Fruit fly (Drosophila melanogaster): Measurements from ENCODE around the gene CG6769.

The CG6769 gene

DNA sequence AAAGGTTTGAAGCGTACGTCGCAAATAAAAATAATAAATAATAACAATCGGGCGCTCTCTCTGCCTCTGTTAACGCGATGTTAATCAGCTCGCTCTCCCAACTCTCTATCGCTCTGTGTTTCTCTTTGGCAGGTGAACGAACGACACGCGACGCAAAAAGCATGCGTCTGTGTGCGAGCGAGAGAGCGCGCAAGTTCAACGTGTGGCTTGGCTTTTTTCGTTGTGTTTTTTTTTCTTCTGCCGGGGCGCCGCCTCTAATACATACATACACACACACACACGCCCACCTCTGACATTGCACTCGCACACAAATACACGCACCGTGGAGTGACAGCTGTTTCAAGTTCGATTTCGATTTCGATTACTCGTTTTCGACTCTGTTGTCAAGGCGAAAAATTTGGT, 17.8 kb downstream of the CG6769 start (continued):
- TF ChIP-seq CG10543 (GFP tag; optimal IDR thresholded peaks at IDR 0.05) (peak; percentile 21), cg (GFP tag; optimal IDR thresholded peaks at IDR 0.05) (peak; percentile 91), nmo (GFP tag; optimal IDR thresholded peaks at IDR 0.05) (no peak), CG13287 (GFP tag; IDR thresholded peaks at IDR 0.05; ENCODE audit: partially characterized antibody) (peak; percentile 35; the same call in 1 of the 2 replicates), gem (tag; optimal IDR thresholded peaks at IDR 0.05) (no peak), CG14667 (GFP tag; IDR thresholded peaks at IDR 0.05) (no peak), lilli (GFP tag; optimal IDR thresholded peaks at IDR 0.05) (no peak), chinmo (GFP tag; IDR thresholded peaks at IDR 0.05; ENCODE audit: partially characterized antibody) (peak; percentile 96), Ptx1 (GFP tag; IDR thresholded peaks at IDR 0.05) (no peak), tx (GFP tag; optimal IDR thresholded peaks at IDR 0.05) (no peak), E2f1 (GFP tag; IDR thresholded peaks at IDR 0.05) (no peak), dmrt11E (tag; optimal IDR thresholded peaks at IDR 0.05) (no peak), CG7372 (GFP tag; IDR thresholded peaks at IDR 0.05) (no peak), CG32767 (GFP tag; IDR thresholded peaks at IDR 0.05) (peak; percentile 45; the same call in 1 of the 2 replicates), CG15601 (tag; optimal IDR thresholded peaks at IDR 0.05) (no peak), Myb (GFP tag; optimal IDR thresholded peaks at IDR 0.05) (no peak), gt (GFP tag; IDR thresholded peaks at IDR 0.05) (no peak), esg (GFP tag; conservative IDR thresholded peaks at IDR 0.05) (no peak), ind (GFP tag; optimal IDR thresholded peaks at IDR 0.05) (no peak)

DNA sequence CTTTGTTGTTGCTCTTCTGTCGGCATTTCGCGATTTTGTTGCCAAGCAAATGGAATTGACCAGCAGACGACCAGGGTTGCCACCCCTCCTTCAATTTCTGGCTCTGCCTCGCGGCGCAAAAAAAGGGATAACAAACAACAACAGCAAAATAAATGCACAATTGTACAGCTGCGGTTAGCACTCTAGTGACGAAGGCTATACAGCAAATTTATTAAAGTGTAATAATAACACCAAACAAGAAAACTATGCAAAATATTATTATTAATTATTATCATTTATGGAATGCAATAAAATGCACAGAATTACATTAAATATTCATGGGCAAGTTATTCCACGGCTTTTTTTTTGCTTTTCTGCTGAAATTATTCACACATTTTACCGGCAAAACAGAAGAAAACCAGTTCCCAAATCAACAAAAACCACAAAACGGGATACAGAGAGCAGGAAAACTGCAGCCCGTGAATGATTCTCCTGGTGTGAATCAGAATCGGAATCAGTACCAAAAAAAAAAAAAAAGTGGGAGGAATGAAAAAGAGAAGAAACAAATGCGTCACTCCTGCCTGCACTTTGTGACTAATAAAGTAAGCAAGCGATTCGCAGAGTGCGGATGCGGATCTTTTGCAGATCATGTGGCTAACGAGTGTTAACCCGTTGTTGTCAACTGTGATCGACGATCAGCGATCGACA, 18.6 kb downstream of the CG6769 start:
- TF ChIP-seq mam (GFP tag; optimal IDR thresholded peaks at IDR 0.05), result no peak
- peak; percentile 65 for TF ChIP-seq lbe (GFP tag; optimal IDR thresholded peaks at IDR 0.05)
- TF ChIP-seq CG3995 (GFP tag; optimal IDR thresholded peaks at IDR 0.05), result no peak
- TF ChIP-seq Bteb2 (GFP tag; optimal IDR thresholded peaks at IDR 0.05), result no peak
- peak; percentile 10 for TF ChIP-seq gem (tag; optimal IDR thresholded peaks at IDR 0.05)
- no peak for TF ChIP-seq sqz (GFP tag; optimal IDR thresholded peaks at IDR 0.05)
- TF ChIP-seq nom (GFP tag; optimal IDR thresholded peaks at IDR 0.05), result peak; percentile 77
- peak; percentile 11; the same call in 1 of the 3 replicates for TF ChIP-seq row (GFP tag; IDR thresholded peaks at IDR 0.05)
- TF ChIP-seq psq (GFP tag; optimal IDR thresholded peaks at IDR 0.05), result no peak
- peak in 1 of 2 experiments; percentile 7 for TF ChIP-seq Hr51 (GFP tag; optimal IDR thresholded peaks at IDR 0.05)
- TF ChIP-seq CG14441 (GFP tag; IDR thresholded peaks at IDR 0.05), result no peak
- no peak for TF ChIP-seq jing (GFP tag; optimal IDR thresholded peaks at IDR 0.05)
- peak; percentile 3 for TF ChIP-seq CG11504 (tag; optimal IDR thresholded peaks at IDR 0.05)
- TF ChIP-seq br (optimal IDR thresholded peaks at IDR 0.05), result no peak
- peak; percentile 36; the same call in 1 of the 2 replicates for TF ChIP-seq Drgx (GFP tag; IDR thresholded peaks at IDR 0.05)
- TF ChIP-seq CG4424 (GFP tag; optimal IDR thresholded peaks at IDR 0.05), result no peak
- peak in 1 of 2 experiments; percentile 38 for TF ChIP-seq bsh (GFP tag; optimal IDR thresholded peaks at IDR 0.05)

DNA sequence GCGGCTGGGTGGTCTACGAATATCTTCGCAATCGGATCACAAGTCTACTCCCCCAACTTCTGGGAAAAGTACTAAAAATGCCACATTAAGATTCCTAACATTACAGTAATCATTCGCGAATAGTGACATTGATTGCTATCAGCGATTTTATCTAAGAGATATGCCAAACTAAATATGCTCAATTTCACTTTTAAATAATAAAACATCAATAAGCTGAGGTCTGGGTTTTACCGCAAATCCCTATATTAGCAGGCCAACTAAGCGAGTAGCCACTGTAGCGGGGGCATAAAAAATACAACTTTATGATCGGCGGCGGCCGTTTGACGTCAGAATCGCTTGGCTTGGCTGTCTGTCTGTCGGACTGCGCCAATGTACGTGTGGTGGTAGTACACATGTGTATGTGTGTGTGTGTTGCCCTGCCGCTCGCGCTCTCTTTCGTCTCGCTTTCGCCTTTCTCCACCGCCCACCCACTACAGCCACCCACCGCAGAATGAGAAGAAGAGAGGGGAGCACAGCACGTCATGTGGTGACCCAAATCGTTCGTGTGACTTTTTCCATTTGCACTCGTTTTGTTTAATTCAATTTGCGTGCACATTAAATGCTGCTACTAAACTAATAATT, 19.6 kb downstream of the CG6769 start:
- TF ChIP-seq onecut (GFP tag; IDR thresholded peaks at IDR 0.05) (peak; percentile 91), CG34422 (GFP tag; IDR thresholded peaks at IDR 0.05) (peak; percentile 96), ro (GFP tag; IDR thresholded peaks at IDR 0.05) (peak; percentile 92), CG42726 (GFP tag; IDR thresholded peaks at IDR 0.05; ENCODE audit: partially characterized antibody) (no peak), CG10267 (tag; optimal IDR thresholded peaks at IDR 0.05) (peak; percentile 72), CG17328 (GFP tag; IDR thresholded peaks at IDR 0.05) (peak; percentile 95), Chrac-16 (GFP tag; optimal IDR thresholded peaks at IDR 0.05) (peak; percentile 96), CG14014 (GFP tag; IDR thresholded peaks at IDR 0.05) (peak; percentile 97), tgo (GFP tag; IDR thresholded peaks at IDR 0.05) (peak; percentile 95), CG13123 (GFP tag; optimal IDR thresholded peaks at IDR 0.05) (peak; percentile 88), ERR (GFP tag; optimal IDR thresholded peaks at IDR 0.05) (peak; percentile 94), slp2 (GFP tag; optimal IDR thresholded peaks at IDR 0.05) (peak; percentile 89), Med (GFP tag) (peak; percentile 100), Mad (GFP tag; optimal IDR thresholded peaks at IDR 0.05) (peak; percentile 95)

All from whole organism, embryonic.